Fruit fly (Drosophila melanogaster): ENCODE data around the gene Cht7.

The Cht7 gene

dm6 chr3L:3070274-3071204 lies 36.2 kb downstream of the Cht7 start, which contains the start of the genes CG32486 and PAN3 (continued):
- TF ChIP-seq Abd-B (GFP tag; optimal IDR thresholded peaks at IDR 0.05) = peak; percentile 96
- peak; percentile 51 for TF ChIP-seq dmrt11E (tag; optimal IDR thresholded peaks at IDR 0.05)
- TF ChIP-seq pb (GFP tag; optimal IDR thresholded peaks at IDR 0.05) = no peak
- peak; percentile 31 for TF ChIP-seq CG17912 (GFP tag; optimal IDR thresholded peaks at IDR 0.05)
- TF ChIP-seq ftz-f1 (GFP tag; optimal IDR thresholded peaks at IDR 0.05) = peak; percentile 77
- peak; percentile 86 for TF ChIP-seq Scr (GFP tag; IDR thresholded peaks at IDR 0.05; ENCODE audit: partially characterized antibody)
- no peak for TF ChIP-seq kay (GFP tag; optimal IDR thresholded peaks at IDR 0.05)
- peak; percentile 49 for TF ChIP-seq Hand (GFP tag; optimal IDR thresholded peaks at IDR 0.05)
- no peak for TF ChIP-seq fd64A (GFP tag; optimal IDR thresholded peaks at IDR 0.05)
- TF ChIP-seq ato (GFP tag; IDR thresholded peaks at IDR 0.05; ENCODE audit: partially characterized antibody) = peak; percentile 75
- TF ChIP-seq CG9727 (GFP tag; optimal IDR thresholded peaks at IDR 0.05) = peak; percentile 58
- peak; percentile 41 for TF ChIP-seq CG31441 (GFP tag; IDR thresholded peaks at IDR 0.05)
- peak; percentile 37 for TF ChIP-seq CG13296 (GFP tag; optimal IDR thresholded peaks at IDR 0.05)
- TF ChIP-seq z (GFP tag; IDR thresholded peaks at IDR 0.05) = no peak
- peak; percentile 83 for TF ChIP-seq CG6791 (GFP tag; IDR thresholded peaks at IDR 0.05; ENCODE audit: partially characterized antibody)
- peak; percentile 26 for TF ChIP-seq ewg (GFP tag; optimal IDR thresholded peaks at IDR 0.05)
- TF ChIP-seq chinmo (GFP tag; IDR thresholded peaks at IDR 0.05; ENCODE audit: partially characterized antibody) = peak; percentile 97
- no peak for TF ChIP-seq CG9609 (GFP tag; optimal IDR thresholded peaks at IDR 0.05)
- peak; percentile 42 for TF ChIP-seq CG2678 (tag; optimal IDR thresholded peaks at IDR 0.05)
- TF ChIP-seq CG10462 (GFP tag; optimal IDR thresholded peaks at IDR 0.05) = no peak
- TF ChIP-seq CG33557 (GFP tag; optimal IDR thresholded peaks at IDR 0.05) = peak; percentile 4
- no peak for TF ChIP-seq CG8281 (tag; optimal IDR thresholded peaks at IDR 0.05)
- TF ChIP-seq CG1024 (GFP tag; IDR thresholded peaks at IDR 0.05) = peak; percentile 52; the same call in 1 of the 2 replicates
- peak; percentile 91 for TF ChIP-seq Ets97D (GFP tag; optimal IDR thresholded peaks at IDR 0.05)
- no peak for TF ChIP-seq CG32772 (GFP tag; IDR thresholded peaks at IDR 0.05)
- TF ChIP-seq CG30403 (GFP tag; optimal IDR thresholded peaks at IDR 0.05) = peak; percentile 38
- TF ChIP-seq Lpt (GFP tag; optimal IDR thresholded peaks at IDR 0.05) = no peak
- peak in 1 of 2 experiments; percentile 1 for TF ChIP-seq tll (GFP tag; optimal IDR thresholded peaks at IDR 0.05)
- TF ChIP-seq CG4424 (GFP tag; optimal IDR thresholded peaks at IDR 0.05) = peak; percentile 42
- TF ChIP-seq CG34422 (GFP tag; IDR thresholded peaks at IDR 0.05) = peak; percentile 87
- TF ChIP-seq CG1832 (GFP tag; optimal IDR thresholded peaks at IDR 0.05) = peak; percentile 68
- TF ChIP-seq sob (GFP tag; IDR thresholded peaks at IDR 0.05) = peak; percentile 56
- TF ChIP-seq E2f1 (GFP tag; IDR thresholded peaks at IDR 0.05) = 0 out of 2 replicates have a peak, but pooled peaks have one; percentile 10
- TF ChIP-seq Sox102F (GFP tag; optimal IDR thresholded peaks at IDR 0.05) = peak; percentile 11
- peak; percentile 55; the same call in 1 of the 3 replicates for TF ChIP-seq zfh1 (GFP tag; IDR thresholded peaks at IDR 0.05)
- TF ChIP-seq hb (GFP tag; IDR thresholded peaks at IDR 0.05; ENCODE audit: partially characterized antibody) = peak; percentile 68; the same call in 2 of the 3 replicates
- TF ChIP-seq HLHmδ (GFP tag; optimal IDR thresholded peaks at IDR 0.05) = peak; percentile 85
- TF ChIP-seq gcm2 (GFP tag; optimal IDR thresholded peaks at IDR 0.05) = no peak
- TF ChIP-seq fru (optimal IDR thresholded peaks at IDR 0.05) = no peak
- peak; percentile 39; the same call in 1 of the 3 replicates for TF ChIP-seq otp (GFP tag; IDR thresholded peaks at IDR 0.05)
- TF ChIP-seq peb (GFP tag; IDR thresholded peaks at IDR 0.05) = no peak
- peak; percentile 49 for TF ChIP-seq p53 (GFP tag; optimal IDR thresholded peaks at IDR 0.05)
- TF ChIP-seq CG3065 (GFP tag; optimal IDR thresholded peaks at IDR 0.05) = peak; percentile 3
- TF ChIP-seq CG11695 (GFP tag; IDR thresholded peaks at IDR 0.05) = no peak; the same call in 2 of the 3 replicates
- 0 out of 2 replicates have a peak, but pooled peaks have one; percentile 31 for TF ChIP-seq ttk (GFP tag; IDR thresholded peaks at IDR 0.05)
- no peak for TF ChIP-seq Myb (GFP tag; optimal IDR thresholded peaks at IDR 0.05)
- TF ChIP-seq tio (GFP tag; optimal IDR thresholded peaks at IDR 0.05) = no peak
- TF ChIP-seq CG2889 (GFP tag; IDR thresholded peaks at IDR 0.05) = no peak

Measured in whole organism, embryonic.